Worm (Caenorhabditis elegans) whole organism, L2 larva: Measurements from ENCODE around the gene Y48D7A.1.

ENCODE experiments used
- F13H6.1 ChIP-seq: sonication (generic microtip); optimal IDR thresholded peaks from 2 replicates; lab custom pipeline; 2016; ENCODE audit warnings: missing genetic modification characterization, missing compliant biosample characterization
- ceh-16 ChIP-seq: fragments of 150-350 bp; optimal IDR thresholded peaks from 2 replicates; lab custom pipeline; 2014; ENCODE audit warnings: missing biosample characterization, missing genetic modification characterization
- elt-3 ChIP-seq: sonication (generic microtip); optimal IDR thresholded peaks from 2 replicates; lab custom pipeline; 2017; ENCODE audit warnings: missing biosample characterization, missing genetic modification characterization
- mdl-1 ChIP-seq, 2 experiments: fragments of 150-350 bp in 1 of 2; sonication (generic microtip) in 1 of 2; optimal IDR thresholded peaks; 2 replicates each; lab custom pipeline; 2017; ENCODE audit warnings: missing biosample characterization in 2 of 2, missing genetic modification characterization in 2 of 2
- nhr-11 ChIP-seq: fragments of 150-350 bp; optimal IDR thresholded peaks from 2 replicates; lab custom pipeline; 2014; ENCODE audit warnings: missing biosample characterization, missing genetic modification characterization
- nhr-12 ChIP-seq: fragments of 150-350 bp; optimal IDR thresholded peaks from 2 replicates; lab custom pipeline; 2014; ENCODE audit warnings: missing biosample characterization, missing genetic modification characterization
- nhr-6 ChIP-seq: fragments of 150-350 bp; optimal IDR thresholded peaks from 2 replicates; lab custom pipeline; 2014; ENCODE audit warnings: missing biosample characterization, missing genetic modification characterization

- TF ChIP-seq elt-3 (tag; lab: Kevin White, UChicago) = no peak
- no peak for TF ChIP-seq mdl-1 (tag; optimal IDR thresholded peaks at IDR 0.05; lab: Kevin White, UChicago)
- TF ChIP-seq F13H6.1 (tag; lab: Kevin White, UChicago) = no peak
- TF ChIP-seq ceh-16 (tag; lab: Kevin White, UChicago) = no peak
- no peak for TF ChIP-seq nhr-12 (tag; lab: Kevin White, UChicago)
- no peak for TF ChIP-seq nhr-6 (tag; lab: Kevin White, UChicago)
- TF ChIP-seq nhr-11 (tag; lab: Kevin White, UChicago) = no peak
Measured at ce11 chrX:3057656-3058055, 48.4 kb downstream of the Y48D7A.1 start.
